Worm (Caenorhabditis elegans) whole organism, late embryonic: ENCODE results near the gene R160.4.

Experiments
- F13H6.1 ChIP-seq: sonication (generic microtip); optimal IDR thresholded peaks from 2 replicates; lab custom pipeline; 2016; ENCODE audit warnings: missing genetic modification characterization, missing compliant biosample characterization
- K02D7.2 ChIP-seq: sonication (generic microtip); optimal IDR thresholded peaks from 2 replicates; lab custom pipeline; 2017; ENCODE audit warnings: mild to moderate bottlenecking, missing genetic modification characterization, missing compliant biosample characterization
- K09A11.1 ChIP-seq: sonication (generic microtip); optimal IDR thresholded peaks from 2 replicates; lab custom pipeline; 2017; ENCODE audit warnings: antibody characterized with exemption, mild to moderate bottlenecking, missing genetic modification characterization, missing compliant biosample characterization; ENCODE audit not compliant: insufficient read depth
- T23F11.4 ChIP-seq: fragments of 200-800 bp; sonication (Bioruptor generic); optimal IDR thresholded peaks from 2 replicates; lab custom pipeline; 2018; ENCODE audit warnings: mild to moderate bottlenecking, missing genetic modification characterization, missing compliant biosample characterization
- ahr-1 ChIP-seq: sonication (generic microtip); optimal IDR thresholded peaks from 2 replicates; lab custom pipeline; 2016; ENCODE audit warnings: missing genetic modification characterization, missing compliant biosample characterization
- ama-1 ChIP-seq: fragments of 150-350 bp; optimal IDR thresholded peaks from 2 replicates; lab custom pipeline; 2014
- ceh-14 ChIP-seq: sonication (generic microtip); optimal IDR thresholded peaks from 2 replicates; lab custom pipeline; 2016; ENCODE audit warnings: missing genotype, missing genetic modification characterization, missing compliant biosample characterization
- ceh-19 ChIP-seq: fragments of 200-800 bp; sonication (Bioruptor generic); optimal IDR thresholded peaks from 2 replicates; lab custom pipeline; 2018; ENCODE audit warnings: mild to moderate bottlenecking, missing genetic modification characterization, missing compliant biosample characterization
- ceh-24 ChIP-seq: sonication (generic microtip); optimal IDR thresholded peaks from 2 replicates; lab custom pipeline; 2016; ENCODE audit warnings: mild to moderate bottlenecking, missing genetic modification characterization, missing compliant biosample characterization
- ceh-31 ChIP-seq: sonication (generic microtip); optimal IDR thresholded peaks from 2 replicates; lab custom pipeline; 2016; ENCODE audit warnings: missing genetic modification characterization, missing compliant biosample characterization
- ceh-6 ChIP-seq: fragments of 200-800 bp; sonication (Bioruptor generic); optimal IDR thresholded peaks from 2 replicates; lab custom pipeline; 2018; ENCODE audit warnings: mild to moderate bottlenecking, missing genetic modification characterization, missing compliant biosample characterization
- dmd-4 ChIP-seq: sonication (generic microtip); optimal IDR thresholded peaks from 2 replicates; lab custom pipeline; 2016; ENCODE audit warnings: borderline replicate concordance, missing genetic modification characterization, missing compliant biosample characterization
- dve-1 ChIP-seq: sonication (generic microtip); optimal IDR thresholded peaks from 2 replicates; lab custom pipeline; 2017; ENCODE audit warnings: antibody characterized with exemption, mild to moderate bottlenecking, missing genetic modification characterization, missing compliant biosample characterization
- elt-2 ChIP-seq: sonication (generic microtip); optimal IDR thresholded peaks from 2 replicates; lab custom pipeline; 2016; ENCODE audit warnings: missing genetic modification reagents, missing genetic modification characterization, missing compliant biosample characterization
- elt-4 ChIP-seq: sonication (generic microtip); optimal IDR thresholded peaks from 2 replicates; lab custom pipeline; 2016; ENCODE audit warnings: missing genetic modification characterization, missing compliant biosample characterization
- ets-4 ChIP-seq: sonication (generic microtip); optimal IDR thresholded peaks from 2 replicates; lab custom pipeline; 2016; ENCODE audit warnings: missing genetic modification characterization, missing compliant biosample characterization
- fax-1 ChIP-seq: sonication (generic microtip); optimal IDR thresholded peaks from 2 replicates; lab custom pipeline; 2016; ENCODE audit warnings: missing genotype, missing genetic modification characterization, missing compliant biosample characterization
- hlh-13 ChIP-seq: fragments of 200-800 bp; sonication (Bioruptor generic); optimal IDR thresholded peaks from 2 replicates; lab custom pipeline; 2018; ENCODE audit warnings: mild to moderate bottlenecking, missing genetic modification characterization, missing compliant biosample characterization
- hlh-30 ChIP-seq: sonication (generic microtip); optimal IDR thresholded peaks from 2 replicates; lab custom pipeline; 2017; ENCODE audit warnings: antibody characterized with exemption, missing genetic modification characterization, missing compliant biosample characterization; ENCODE audit not compliant: insufficient read depth
- hlh-8 ChIP-seq: sonication (generic microtip); optimal IDR thresholded peaks from 2 replicates; lab custom pipeline; 2016; ENCODE audit warnings: missing genotype, missing genetic modification characterization, missing compliant biosample characterization
- lin-11 ChIP-seq: fragments of 200-800 bp; sonication (Bioruptor generic); optimal IDR thresholded peaks from 2 replicates; lab custom pipeline; 2018; ENCODE audit warnings: mild to moderate bottlenecking, missing genetic modification characterization, missing compliant biosample characterization
- madf-2 ChIP-seq: sonication (generic microtip); optimal IDR thresholded peaks from 2 replicates; lab custom pipeline; 2017; ENCODE audit warnings: missing genetic modification characterization, missing compliant biosample characterization
- mec-3 ChIP-seq: sonication (generic microtip); optimal IDR thresholded peaks from 2 replicates; lab custom pipeline; 2016; ENCODE audit warnings: borderline replicate concordance, missing genetic modification characterization, missing compliant biosample characterization
- nhr-232 ChIP-seq: sonication (generic microtip); optimal IDR thresholded peaks from 2 replicates; lab custom pipeline; 2016; ENCODE audit warnings: missing genetic modification characterization, missing compliant biosample characterization
- pag-3 ChIP-seq: sonication (generic microtip); optimal IDR thresholded peaks from 2 replicates; lab custom pipeline; 2016; ENCODE audit warnings: missing compliant biosample characterization, missing genetic modification characterization, borderline replicate concordance
- pat-9 ChIP-seq: fragments of 200-800 bp; sonication (Bioruptor generic); optimal IDR thresholded peaks from 2 replicates; lab custom pipeline; 2018; ENCODE audit warnings: mild to moderate bottlenecking, missing genetic modification characterization, moderate library complexity, missing compliant biosample characterization
- pha-2 ChIP-seq: sonication (generic microtip); optimal IDR thresholded peaks from 2 replicates; lab custom pipeline; 2017; ENCODE audit warnings: mild to moderate bottlenecking, missing genetic modification characterization, missing compliant biosample characterization
- ref-2 ChIP-seq: sonication (generic microtip); optimal IDR thresholded peaks from 2 replicates; lab custom pipeline; 2016; ENCODE audit warnings: missing genetic modification characterization, missing compliant biosample characterization
- rnt-1 ChIP-seq: sonication (generic microtip); optimal IDR thresholded peaks from 2 replicates; lab custom pipeline; 2016; ENCODE audit warnings: missing genetic modification characterization, missing compliant biosample characterization
- sox-2 ChIP-seq: fragments of 200-800 bp; sonication (Bioruptor generic); IDR thresholded peaks from 2 replicates; pipeline ENCODE4 v1.3.6; 2022; ENCODE audit warnings: missing genetic modification reagents, missing genetic modification characterization, missing compliant biosample characterization
- sox-4 ChIP-seq: sonication (generic microtip); optimal IDR thresholded peaks from 2 replicates; lab custom pipeline; 2017; ENCODE audit warnings: mild to moderate bottlenecking, missing genetic modification characterization, inconsistent platforms, missing compliant biosample characterization
- syd-9 ChIP-seq: sonication (generic microtip); optimal IDR thresholded peaks from 2 replicates; lab custom pipeline; 2016; ENCODE audit warnings: mild to moderate bottlenecking, missing genetic modification characterization, moderate library complexity, missing compliant biosample characterization
- tbx-2 ChIP-seq: sonication (generic microtip); optimal IDR thresholded peaks from 2 replicates; lab custom pipeline; 2016; ENCODE audit warnings: missing genetic modification characterization, missing compliant biosample characterization
- unc-42 ChIP-seq: sonication (generic microtip); optimal IDR thresholded peaks from 2 replicates; lab custom pipeline; 2016; ENCODE audit warnings: missing genotype, missing genetic modification characterization, missing compliant biosample characterization
- unc-55 ChIP-seq: sonication (generic microtip); optimal IDR thresholded peaks from 2 replicates; lab custom pipeline; 2017; ENCODE audit warnings: missing biosample characterization, missing genetic modification reagents, missing genetic modification characterization
- unc-86 ChIP-seq: sonication (generic microtip); optimal IDR thresholded peaks from 2 replicates; lab custom pipeline; 2016; ENCODE audit warnings: missing genetic modification characterization, missing compliant biosample characterization

Gene R160.4

DNA sequence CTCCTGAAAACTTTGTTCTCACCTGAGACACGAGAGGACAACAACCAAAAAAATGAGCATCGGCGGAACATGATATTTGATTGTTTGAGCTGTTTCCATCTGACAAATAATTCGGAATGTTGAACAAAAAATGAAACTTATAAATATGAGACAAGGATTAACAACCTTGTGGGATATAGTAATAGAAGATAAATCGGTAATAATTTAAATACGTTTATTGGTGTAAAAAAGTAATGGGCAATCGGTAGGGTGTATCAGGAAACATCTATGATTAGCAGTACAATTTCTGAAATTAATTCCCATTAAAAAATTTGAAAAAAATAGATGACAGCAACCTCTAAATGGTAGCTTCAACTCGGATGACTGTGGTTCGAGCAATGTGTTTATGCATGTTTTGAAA lies 1.3 kb downstream of the R160.4 start, which contains the start of gene R160.10:
TSS of gene R160.10 (minus strand) at position 101 of the 400 bp plus-strand sequence.
- TF ChIP-seq ceh-31 (tag; lab: Kevin White, UChicago) (no peak), tbx-2 (tag; lab: Kevin White, UChicago) (no peak), madf-2 (tag; lab: Kevin White, UChicago) (no peak), elt-2 (tag; lab: Kevin White, UChicago) (no peak)

DNA sequence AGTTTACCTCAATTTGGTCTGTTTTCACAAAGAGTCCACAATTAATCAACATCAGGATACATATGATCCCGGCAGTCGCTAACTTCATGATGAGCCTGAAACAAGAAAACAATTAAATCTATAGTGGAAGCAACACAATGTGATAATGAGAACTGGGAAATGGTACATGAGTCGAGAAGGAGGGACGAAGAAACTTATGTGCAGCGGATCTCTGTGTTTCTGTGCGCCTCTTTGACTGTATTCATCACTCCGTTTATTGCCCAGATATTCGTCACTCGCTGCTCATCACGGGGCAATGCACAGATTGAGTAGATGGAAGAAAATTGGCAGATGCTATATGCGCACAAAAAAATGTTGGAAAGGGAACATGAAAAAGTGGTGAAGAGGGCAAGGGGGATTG lies 2.5 kb downstream of the R160.4 start, which contains the start of gene R160.3:
TSS of gene R160.3 (minus strand) at position 101 of the 400 bp plus-strand sequence.
- TF ChIP-seq lin-11 (tag; lab: Kevin White, UChicago) (no peak), ama-1 (lab: Kevin White, UChicago) (no peak), ceh-6 (GFP tag; lab: Kevin White, UChicago) (no peak), elt-4 (tag; lab: Kevin White, UChicago) (no peak), sox-2 (GFP tag; lab: Robert Waterston, UW) (no peak)

DNA sequence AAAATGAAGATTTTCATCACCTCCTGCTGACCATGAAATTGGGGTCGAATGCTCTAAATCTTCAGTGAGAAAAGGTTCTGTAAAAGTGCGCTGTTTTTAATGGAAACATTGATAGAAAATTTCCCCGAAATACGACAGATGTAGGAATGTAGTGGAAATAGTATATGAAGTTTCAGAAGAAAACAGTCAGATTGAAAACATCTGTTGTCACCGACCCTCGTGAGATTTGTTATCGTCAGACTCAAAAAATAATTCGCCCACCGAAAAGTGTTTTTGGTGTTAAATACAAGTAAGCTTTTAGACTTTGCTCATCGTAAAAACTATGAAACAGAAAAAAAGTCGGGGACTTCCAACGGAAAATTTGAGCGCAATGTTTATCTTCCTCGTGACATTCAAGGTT lies 3.8 kb downstream of the R160.4 start, which contains the start of gene F14H12.8:
TSS of gene F14H12.8 (minus strand) at position 101 of the 400 bp plus-strand sequence.
- TF ChIP-seq nhr-232 (no peak), syd-9 (tag; lab: Kevin White, UChicago) (no peak), hlh-30 (tag; lab: Kevin White, UChicago) (no peak), elt-2 (tag; lab: Kevin White, UChicago) (no peak), tbx-2 (tag; lab: Kevin White, UChicago) (no peak), hlh-8 (tag; lab: Kevin White, UChicago) (no peak), sox-2 (GFP tag; lab: Robert Waterston, UW) (no peak), hlh-13 (GFP tag; lab: Kevin White, UChicago) (no peak), ref-2 (no peak), unc-42 (tag; lab: Kevin White, UChicago) (no peak), sox-4 (tag; lab: Kevin White, UChicago) (no peak)

DNA sequence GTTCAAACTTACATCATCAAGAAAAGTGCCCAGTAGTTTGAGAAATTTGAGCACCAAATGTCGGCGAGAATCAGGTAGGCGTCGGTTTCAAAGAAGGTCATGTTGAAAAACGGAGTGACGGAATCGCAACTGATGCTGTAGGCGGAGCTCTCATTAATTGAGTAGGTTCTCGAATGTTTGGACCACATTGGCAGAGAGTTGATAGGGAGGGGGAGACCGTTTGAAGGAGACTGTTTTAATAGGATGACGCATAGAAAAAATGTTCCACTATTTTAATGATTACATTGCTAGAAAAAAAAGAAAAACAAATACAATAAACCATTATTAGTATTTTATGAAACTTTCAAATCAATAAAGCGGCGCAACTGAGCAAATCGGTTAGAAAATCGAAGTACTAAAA lies 5.5 kb downstream of the R160.4 start, which contains the start of gene F14H12.17:
TSS of gene F14H12.17 (minus strand) at position 101 of the 400 bp plus-strand sequence.
- TF ChIP-seq pat-9 (tag; lab: Kevin White, UChicago) = no peak
- TF ChIP-seq ceh-14 (tag; lab: Kevin White, UChicago) = no peak
- TF ChIP-seq dve-1 = no peak
- no peak for TF ChIP-seq fax-1 (tag; lab: Kevin White, UChicago)
- TF ChIP-seq K02D7.2 (tag; lab: Kevin White, UChicago) = no peak
- no peak for TF ChIP-seq pha-2 (tag; lab: Kevin White, UChicago)
- no peak for TF ChIP-seq ets-4 (tag; lab: Kevin White, UChicago)
- no peak for TF ChIP-seq rnt-1 (tag; lab: Kevin White, UChicago)
- TF ChIP-seq K09A11.1 (tag; lab: Kevin White, UChicago) = no peak
- TF ChIP-seq F13H6.1 (tag; lab: Kevin White, UChicago) = no peak
- no peak for TF ChIP-seq unc-86
- no peak for TF ChIP-seq mec-3 (tag; lab: Kevin White, UChicago)
- no peak for TF ChIP-seq sox-4 (tag; lab: Kevin White, UChicago)
- TF ChIP-seq ceh-24 = no peak
- TF ChIP-seq pag-3 (tag; lab: Kevin White, UChicago) = no peak

- TF ChIP-seq ceh-31 (tag; lab: Kevin White, UChicago) (no peak), ceh-19 (GFP tag; lab: Kevin White, UChicago) (no peak), T23F11.4 (GFP tag; lab: Kevin White, UChicago) (no peak), F13H6.1 (tag; lab: Kevin White, UChicago) (no peak), K09A11.1 (tag; lab: Kevin White, UChicago) (no peak), madf-2 (tag; lab: Kevin White, UChicago) (no peak), ahr-1 (no peak), mec-3 (tag; lab: Kevin White, UChicago) (no peak), unc-55 (GFP tag; lab: Kevin White, UChicago) (no peak), dmd-4 (tag; lab: Kevin White, UChicago) (no peak)
- TF ChIP-seq, all 69 proteins: peak for 0
Observed at ce11 chrX:4362522-4362921, 6.2 kb downstream of the R160.4 start, which contains the start of gene F14H12.7. TSS of gene F14H12.7 (minus strand) at chrX:4362622.
